Worm (Caenorhabditis elegans) whole organism, late embryonic: ENCODE data around the gene daf-14.

Source experiments
- ama-1 ChIP-seq: fragments of 150-350 bp; optimal IDR thresholded peaks from 2 replicates; lab custom pipeline; 2014
- elt-2 ChIP-seq: sonication (generic microtip); optimal IDR thresholded peaks from 2 replicates; lab custom pipeline; 2016; ENCODE audit warnings: missing genetic modification reagents, missing genetic modification characterization, missing compliant biosample characterization
- ets-4 ChIP-seq: sonication (generic microtip); optimal IDR thresholded peaks from 2 replicates; lab custom pipeline; 2016; ENCODE audit warnings: missing genetic modification characterization, missing compliant biosample characterization
- hlh-6 ChIP-seq: sonication (generic microtip); optimal IDR thresholded peaks from 2 replicates; lab custom pipeline; 2016; ENCODE audit warnings: missing genotype, missing genetic modification characterization, missing compliant biosample characterization
- madf-2 ChIP-seq: sonication (generic microtip); optimal IDR thresholded peaks from 2 replicates; lab custom pipeline; 2017; ENCODE audit warnings: missing genetic modification characterization, missing compliant biosample characterization
- nfya-1 ChIP-seq: sonication (generic microtip); optimal IDR thresholded peaks from 2 replicates; lab custom pipeline; 2017; ENCODE audit warnings: missing genetic modification characterization, mild to moderate bottlenecking, missing compliant biosample characterization, antibody characterized with exemption, moderate library complexity
- nhr-11 ChIP-seq: fragments of 150-350 bp; optimal IDR thresholded peaks from 2 replicates; lab custom pipeline; 2014; ENCODE audit warnings: missing biosample characterization, missing genetic modification characterization
- npax-4 ChIP-seq: sonication (generic microtip); optimal IDR thresholded peaks from 2 replicates; lab custom pipeline; 2016; ENCODE audit warnings: missing genetic modification characterization, missing compliant biosample characterization
- pha-4 ChIP-seq: fragments of 150-350 bp; optimal IDR thresholded peaks from 2 replicates; lab custom pipeline; 2018; ENCODE audit warnings: missing biosample characterization, missing genetic modification reagents, missing genetic modification characterization
- pqm-1 ChIP-seq: sonication (generic microtip); optimal IDR thresholded peaks from 2 replicates; lab custom pipeline; 2016; ENCODE audit warnings: missing genetic modification characterization, missing compliant biosample characterization
- pros-1 ChIP-seq: fragments of 150-350 bp; optimal IDR thresholded peaks from 2 replicates; lab custom pipeline; 2014; ENCODE audit warnings: missing biosample characterization, missing genetic modification reagents, missing genetic modification characterization
- sdc-2 ChIP-seq: sonication (generic microtip); optimal IDR thresholded peaks from 2 replicates; lab custom pipeline; 2016; ENCODE audit warnings: missing genotype, missing genetic modification characterization, missing compliant biosample characterization
- sox-4 ChIP-seq: sonication (generic microtip); optimal IDR thresholded peaks from 2 replicates; lab custom pipeline; 2017; ENCODE audit warnings: mild to moderate bottlenecking, missing genetic modification characterization, inconsistent platforms, missing compliant biosample characterization
- ttx-3 ChIP-seq: sonication (generic microtip); optimal IDR thresholded peaks from 2 replicates; lab custom pipeline; 2016; ENCODE audit warnings: missing genetic modification reagents, missing genetic modification characterization, missing compliant biosample characterization

- no peak for TF ChIP-seq npax-4
- TF ChIP-seq ttx-3 = no peak
- TF ChIP-seq pros-1 (tag; lab: Kevin White, UChicago) = no peak
- TF ChIP-seq sox-4 (tag; lab: Kevin White, UChicago) = no peak
- TF ChIP-seq pha-4 (tag; lab: Kevin White, UChicago) = no peak
- no peak for TF ChIP-seq ama-1 (lab: Kevin White, UChicago)
- no peak for TF ChIP-seq hlh-6 (tag; lab: Kevin White, UChicago)
- no peak for TF ChIP-seq pqm-1 (tag; lab: Kevin White, UChicago)
- no peak for TF ChIP-seq elt-2 (tag; lab: Kevin White, UChicago)
- no peak for TF ChIP-seq sdc-2 (tag; lab: Kevin White, UChicago)
- no peak for TF ChIP-seq nhr-11 (tag; lab: Kevin White, UChicago)
- no peak for TF ChIP-seq madf-2
- no peak for TF ChIP-seq nfya-1 (tag; lab: Kevin White, UChicago)
- no peak for TF ChIP-seq ets-4 (tag; lab: Kevin White, UChicago)
These were observed 24.6 kb downstream of the daf-14 start for ce11 chrIV:10275050-10275449.
